Fruit fly (Drosophila melanogaster): ENCODE measurements around the gene Adk2.

Gene Adk2

dm6 chr3L:13022854-13023560 lies 519 bp upstream of the Adk2 start, which contains the start of gene RpS12 (continued):
- TF ChIP-seq az2 (GFP tag; optimal IDR thresholded peaks at IDR 0.05) (peak; percentile 48), hb (GFP tag; IDR thresholded peaks at IDR 0.05; ENCODE audit: partially characterized antibody) (peak; percentile 82), gce (GFP tag; IDR thresholded peaks at IDR 0.05) (peak; percentile 84), bab2 (GFP tag; optimal IDR thresholded peaks at IDR 0.05) (peak; percentile 72), CG8478 (optimal IDR thresholded peaks at IDR 0.05) (no peak), CTCF (GFP tag; optimal IDR thresholded peaks at IDR 0.05) (peak; percentile 45), CG12155 (GFP tag; optimal IDR thresholded peaks at IDR 0.05) (peak; percentile 30), jing (GFP tag; optimal IDR thresholded peaks at IDR 0.05) (peak; percentile 22), CG33213 (GFP tag; optimal IDR thresholded peaks at IDR 0.05) (peak; percentile 81), CG14965 (GFP tag; optimal IDR thresholded peaks at IDR 0.05; ENCODE audit: borderline replicate concordance) (peak; percentile 44), nerfin-1 (tag; optimal IDR thresholded peaks at IDR 0.05) (peak; percentile 69), CG13775 (GFP tag; optimal IDR thresholded peaks at IDR 0.05) (peak; percentile 82), aop (GFP tag; IDR thresholded peaks at IDR 0.05) (0 out of 2 replicates have a peak, but pooled peaks have one; percentile 47), CG17328 (GFP tag; IDR thresholded peaks at IDR 0.05) (peak; percentile 83), CG18599 (GFP tag; optimal IDR thresholded peaks at IDR 0.05) (peak; percentile 78), Bgb (GFP tag; IDR thresholded peaks at IDR 0.05; ENCODE audit: partially characterized antibody) (peak; percentile 91), Fer3 (tag; optimal IDR thresholded peaks at IDR 0.05) (peak; percentile 84), crol (GFP tag; IDR thresholded peaks at IDR 0.05) (no peak), slbo (GFP tag; IDR thresholded peaks at IDR 0.05) (peak; percentile 83), MBD-R2 (GFP tag; IDR thresholded peaks at IDR 0.05) (peak; percentile 43; the same call in 1 of the 2 replicates), Aef1 (GFP tag; IDR thresholded peaks at IDR 0.05) (peak; percentile 74), CG5953 (GFP tag; IDR thresholded peaks at IDR 0.05) (peak; percentile 88), al (GFP tag; IDR thresholded peaks at IDR 0.05) (peak; percentile 58), slou (GFP tag; optimal IDR thresholded peaks at IDR 0.05) (peak; percentile 65), CG14014 (GFP tag; IDR thresholded peaks at IDR 0.05) (peak; percentile 79), CG15269 (tag; optimal IDR thresholded peaks at IDR 0.05) (peak; percentile 64), Eip74EF (GFP tag; optimal IDR thresholded peaks at IDR 0.05) (peak in 1 of 2 experiments; percentile 48), CG6689 (GFP tag; IDR thresholded peaks at IDR 0.05) (peak; percentile 36; the same call in 1 of the 2 replicates), sd (tag; optimal IDR thresholded peaks at IDR 0.05) (no peak), Sox102F (GFP tag; optimal IDR thresholded peaks at IDR 0.05) (peak; percentile 34), Max (GFP tag; optimal IDR thresholded peaks at IDR 0.05) (peak; percentile 91), CG8281 (tag; optimal IDR thresholded peaks at IDR 0.05) (peak; percentile 44), CG2116 (GFP tag; optimal IDR thresholded peaks at IDR 0.05) (peak; percentile 99), dmrt99B (tag; optimal IDR thresholded peaks at IDR 0.05) (peak; percentile 54), Trl (optimal IDR thresholded peaks at IDR 0.05) (no peak), Trl (GFP tag; optimal IDR thresholded peaks at IDR 0.05) (peak; percentile 88), lov (optimal IDR thresholded peaks at IDR 0.05) (no peak), lov (GFP tag; IDR thresholded peaks at IDR 0.05) (peak; percentile 88), corto (GFP tag; optimal IDR thresholded peaks at IDR 0.05) (no peak), bigmax (GFP tag; optimal IDR thresholded peaks at IDR 0.05) (peak; percentile 65), CG8359 (GFP tag; optimal IDR thresholded peaks at IDR 0.05; ENCODE audit: borderline replicate concordance) (peak; percentile 55), Gug (GFP tag; IDR thresholded peaks at IDR 0.05) (no peak), insv (GFP tag; optimal IDR thresholded peaks at IDR 0.05) (peak in 1 of 2 experiments; percentile 62), CG13296 (GFP tag; optimal IDR thresholded peaks at IDR 0.05) (peak; percentile 87), Poxn (GFP tag; IDR thresholded peaks at IDR 0.05) (no peak), MESR4 (GFP tag; optimal IDR thresholded peaks at IDR 0.05) (peak; percentile 99), Mrtf (GFP tag; IDR thresholded peaks at IDR 0.05) (peak; percentile 77; the same call in 2 of the 3 replicates), CG4424 (GFP tag; optimal IDR thresholded peaks at IDR 0.05) (peak; percentile 68), Sry-β (GFP tag; optimal IDR thresholded peaks at IDR 0.05) (peak; percentile 17), CG15073 (GFP tag; optimal IDR thresholded peaks at IDR 0.05) (no peak)
